Worm (Caenorhabditis elegans) whole organism, L4/young adult: Measurements from ENCODE around the gene cest-35.2.

Source experiments
- W03F9.2 ChIP-seq: fragments of 150-350 bp; optimal IDR thresholded peaks from 2 replicates; lab custom pipeline; 2014; ENCODE audit warnings: missing biosample characterization, missing genetic modification characterization
- him-1 ChIP-seq: sonication (generic microtip); optimal IDR thresholded peaks from 2 replicates; lab custom pipeline; 2016; ENCODE audit warnings: missing genotype, missing genetic modification reagents, missing genetic modification characterization, missing compliant biosample characterization

DNA sequence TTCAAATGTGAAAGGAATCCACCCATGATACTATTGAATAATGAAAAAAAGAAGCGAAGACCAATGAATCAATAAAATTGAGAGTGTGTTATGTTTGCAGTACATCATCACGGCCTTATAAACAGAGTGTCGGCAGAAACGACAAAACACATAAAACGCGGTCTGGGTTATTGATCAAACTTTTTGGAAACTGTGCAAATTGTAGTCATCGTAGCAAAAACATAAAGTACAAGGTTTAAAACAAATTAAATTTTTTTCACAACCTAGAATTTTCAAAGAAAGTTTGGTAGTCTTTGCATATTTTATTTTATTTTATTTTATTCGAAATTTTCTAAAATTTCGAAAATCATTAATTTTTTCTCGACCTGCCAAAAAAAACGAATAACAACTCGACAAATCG is 6.0 kb upstream of the cest-35.2 start, which contains the start of gene cest-35.1:
- no peak for TF ChIP-seq W03F9.2
- no peak for TF ChIP-seq him-1 (tag; lab: Kevin White, UChicago)
